Worm (Caenorhabditis elegans): ENCODE results near the gene srsx-22.
"Not testable (repeated sequence)": the region's sequence is repeated elsewhere in the genome, so short reads cannot be mapped to it uniquely, and the experiment has no call there.

Gene srsx-22

ce11 chrV:8340924-8341323, 10.5 kb upstream of the srsx-22 start, which contains the start of gene C08D8.7:
C08D8.7 (plus strand) TSS chrV:8341224.
- TF ChIP-seq him-1, W03F9.2, dao-5 (tag; optimal IDR thresholded peaks at IDR 0.05): not testable (repeated sequence)

ce11 chrV:8342416-8342815, 9.1 kb upstream of the srsx-22 start:
- TF ChIP-seq W03F9.2 (tag; optimal IDR thresholded peaks at IDR 0.05) (no peak), him-1 (tag; optimal IDR thresholded peaks at IDR 0.05) (no peak), dao-5 (tag; optimal IDR thresholded peaks at IDR 0.05) (no peak)

ce11 chrV:8345436-8345835, 6.0 kb upstream of the srsx-22 start, which contains the start of gene C08D8.1:
C08D8.1 (plus strand) TSS chrV:8345759.
- no peak for TF ChIP-seq him-1 (tag; optimal IDR thresholded peaks at IDR 0.05)

- TF ChIP-seq dao-5 (tag; optimal IDR thresholded peaks at IDR 0.05) (no peak), W03F9.2 (tag; optimal IDR thresholded peaks at IDR 0.05) (peak; percentile 67), him-1 (tag; optimal IDR thresholded peaks at IDR 0.05) (peak; percentile 50)
These were observed 2.5 kb upstream of the srsx-22 start for ce11 chrV:8348959-8349389.

ce11 chrV:8349950-8350349, 1.5 kb upstream of the srsx-22 start:
- TF ChIP-seq W03F9.2 (tag; optimal IDR thresholded peaks at IDR 0.05): no peak
- no peak for TF ChIP-seq him-1 (tag; optimal IDR thresholded peaks at IDR 0.05)
- TF ChIP-seq dao-5 (tag; optimal IDR thresholded peaks at IDR 0.05): no peak

ce11 chrV:8355435-8356212, 4.2 kb downstream of the srsx-22 start, which contains the start of gene mom-2:
mom-2 (plus strand) TSS chrV:8355988.
- TF ChIP-seq him-1 (tag; optimal IDR thresholded peaks at IDR 0.05) (no peak), W03F9.2 (tag; optimal IDR thresholded peaks at IDR 0.05) (no peak), dao-5 (tag; optimal IDR thresholded peaks at IDR 0.05) (no peak)

- TF ChIP-seq W03F9.2 (tag; optimal IDR thresholded peaks at IDR 0.05): no peak
- no peak for TF ChIP-seq him-1 (tag; optimal IDR thresholded peaks at IDR 0.05)
- TF ChIP-seq dao-5 (tag; optimal IDR thresholded peaks at IDR 0.05): no peak
These were observed 6.3 kb downstream of the srsx-22 start for ce11 chrV:8357756-8358155.

ce11 chrV:8358702-8359101, 7.2 kb downstream of the srsx-22 start:
- TF ChIP-seq W03F9.2 (tag; optimal IDR thresholded peaks at IDR 0.05) (no peak), him-1 (tag; optimal IDR thresholded peaks at IDR 0.05) (no peak), dao-5 (tag; optimal IDR thresholded peaks at IDR 0.05) (no peak)

ce11 chrV:8359113-8359564, 7.7 kb downstream of the srsx-22 start, which contains the start of gene mpdu-1:
mpdu-1 (minus strand) TSS chrV:8359163.
- peak; percentile 83 for TF ChIP-seq W03F9.2 (tag; optimal IDR thresholded peaks at IDR 0.05)
- no peak for TF ChIP-seq him-1 (tag; optimal IDR thresholded peaks at IDR 0.05)
- no peak for TF ChIP-seq dao-5 (tag; optimal IDR thresholded peaks at IDR 0.05)

ce11 chrV:8359792-8360191, 8.3 kb downstream of the srsx-22 start, which contains the start of gene F38E1.6:
F38E1.6 (plus strand) TSS chrV:8360092.
- TF ChIP-seq dao-5 (tag; optimal IDR thresholded peaks at IDR 0.05) (no peak), him-1 (tag; optimal IDR thresholded peaks at IDR 0.05) (no peak), W03F9.2 (tag; optimal IDR thresholded peaks at IDR 0.05) (no peak)

- TF ChIP-seq dao-5 (tag; optimal IDR thresholded peaks at IDR 0.05) (no peak), him-1 (tag; optimal IDR thresholded peaks at IDR 0.05) (no peak), W03F9.2 (tag; optimal IDR thresholded peaks at IDR 0.05) (no peak)
These were observed 19.2 kb downstream of the srsx-22 start, which contains the start of gene gpa-2 for ce11 chrV:8370705-8371104. gpa-2 (plus strand) TSS chrV:8371005.

- TF ChIP-seq him-1 (tag; optimal IDR thresholded peaks at IDR 0.05) (no peak), dao-5 (tag; optimal IDR thresholded peaks at IDR 0.05) (no peak), W03F9.2 (tag; optimal IDR thresholded peaks at IDR 0.05) (no peak)
These were observed 23.9 kb downstream of the srsx-22 start, which contains the start of gene F38E1.10 for ce11 chrV:8375419-8375818. F38E1.10 (minus strand) TSS chrV:8375519.

ce11 chrV:8375849-8376248, 24.4 kb downstream of the srsx-22 start, which contains the start of gene F38E1.3:
F38E1.3 (plus strand) TSS chrV:8376149.
- TF ChIP-seq dao-5 (tag; optimal IDR thresholded peaks at IDR 0.05) (no peak), him-1 (tag; optimal IDR thresholded peaks at IDR 0.05) (no peak), W03F9.2 (tag; optimal IDR thresholded peaks at IDR 0.05) (no peak)

- TF ChIP-seq dao-5 (tag; optimal IDR thresholded peaks at IDR 0.05): no peak
- TF ChIP-seq W03F9.2 (tag; optimal IDR thresholded peaks at IDR 0.05): no peak
- no peak for TF ChIP-seq him-1 (tag; optimal IDR thresholded peaks at IDR 0.05)
These were observed 27.7 kb downstream of the srsx-22 start, which contains the start of gene F52E1.5 for ce11 chrV:8379206-8379605. F52E1.5 (plus strand) TSS chrV:8379506.

Measured in whole organism, L4/young adult.